Fruit fly (Drosophila melanogaster): ENCODE data around the gene Vps2.

dm6 chr3R:26021195-26021914, 31.3 kb upstream of the Vps2 start:
- TF ChIP-seq GATAd (GFP tag; optimal IDR thresholded peaks at IDR 0.05) (no peak), dl (GFP tag; optimal IDR thresholded peaks at IDR 0.05; ENCODE audit: insufficient read depth in 1 of 2, partially characterized antibody in 2 of 2) (peak in 1 of 2 experiments; percentile 65), lola (GFP tag; optimal IDR thresholded peaks at IDR 0.05) (no peak), Dfd (GFP tag; optimal IDR thresholded peaks at IDR 0.05) (no peak), tai (GFP tag; optimal IDR thresholded peaks at IDR 0.05) (no peak)
